Worm (Caenorhabditis elegans) whole organism, mixed stage, embryonic: ENCODE measurements around the gene C34F11.8.

Experiments used
- M03D4.4 ChIP-seq: sonication (generic microtip); optimal IDR thresholded peaks from 2 replicates; lab custom pipeline; 2017; ENCODE audit warnings: mild to moderate bottlenecking, missing genetic modification characterization, missing compliant biosample characterization
- bed-3 ChIP-seq: fragments of 200-800 bp; sonication (Bioruptor generic); optimal IDR thresholded peaks from 3 replicates; lab custom pipeline; 2018; ENCODE audit warnings: mild to moderate bottlenecking, missing genetic modification characterization, moderate library complexity, missing compliant biosample characterization
- ceh-39 ChIP-seq: fragments of 150-350 bp; optimal IDR thresholded peaks from 2 replicates; lab custom pipeline; 2014; ENCODE audit warnings: missing biosample characterization, missing genetic modification characterization
- ceh-43 ChIP-seq: fragments of 200-800 bp; sonication (Bioruptor generic); optimal IDR thresholded peaks from 2 replicates; lab custom pipeline; 2018; ENCODE audit warnings: mild to moderate bottlenecking, missing genetic modification characterization, moderate library complexity, missing compliant biosample characterization
- ceh-83 ChIP-seq: fragments of 200-800 bp; sonication (Bioruptor generic); optimal IDR thresholded peaks from 2 replicates; lab custom pipeline; 2018; ENCODE audit warnings: mild to moderate bottlenecking, missing genetic modification characterization, missing compliant biosample characterization
- cnd-1 ChIP-seq: fragments of 200-800 bp; sonication (Bioruptor generic); optimal IDR thresholded peaks from 2 replicates; lab custom pipeline; 2018; ENCODE audit warnings: mild to moderate bottlenecking, missing genetic modification characterization, missing compliant biosample characterization
- drap-1 ChIP-seq: fragments of 200-800 bp; sonication (Bioruptor generic); optimal IDR thresholded peaks from 3 replicates; lab custom pipeline; 2018; ENCODE audit warnings: mild to moderate bottlenecking, missing genetic modification characterization, missing compliant biosample characterization
- elt-3 ChIP-seq: fragments of 150-350 bp; optimal IDR thresholded peaks from 2 replicates; lab custom pipeline; 2014; ENCODE audit warnings: missing biosample characterization, missing genetic modification characterization
- flh-1 ChIP-seq: fragments of 200-800 bp; sonication (Bioruptor generic); optimal IDR thresholded peaks from 2 replicates; lab custom pipeline; 2018; ENCODE audit warnings: mild to moderate bottlenecking, missing genetic modification characterization, moderate library complexity, missing compliant biosample characterization
- hlh-1 ChIP-seq: fragments of 150-350 bp; optimal IDR thresholded peaks from 2 replicates; lab custom pipeline; 2014; ENCODE audit warnings: missing biosample characterization, missing genetic modification reagents, missing genetic modification characterization
- lin-13 ChIP-seq: fragments of 150-350 bp; optimal IDR thresholded peaks from 2 replicates; lab custom pipeline; 2014; ENCODE audit warnings: missing biosample characterization, missing genetic modification characterization
- lin-32 ChIP-seq: fragments of 200-800 bp; sonication (Bioruptor generic); optimal IDR thresholded peaks from 2 replicates; lab custom pipeline; 2018; ENCODE audit warnings: mild to moderate bottlenecking, missing genetic modification characterization, missing compliant biosample characterization
- lsy-2 ChIP-seq: fragments of 150-350 bp; optimal IDR thresholded peaks from 2 replicates; lab custom pipeline; 2014; ENCODE audit warnings: missing biosample characterization, missing genetic modification characterization
- mab-5 ChIP-seq: fragments of 150-350 bp; optimal IDR thresholded peaks from 2 replicates; lab custom pipeline; 2014; ENCODE audit warnings: missing biosample characterization, missing genetic modification characterization
- mep-1 ChIP-seq: fragments of 150-350 bp; optimal IDR thresholded peaks from 2 replicates; lab custom pipeline; 2017; ENCODE audit warnings: missing biosample characterization, missing genetic modification reagents, missing genetic modification characterization, inconsistent platforms
- mls-2 ChIP-seq: sonication (generic microtip); optimal IDR thresholded peaks from 2 replicates; lab custom pipeline; 2016; ENCODE audit warnings: mild to moderate bottlenecking, missing genetic modification characterization, moderate library complexity, missing compliant biosample characterization
- nhr-12 ChIP-seq: fragments of 150-350 bp; optimal IDR thresholded peaks from 2 replicates; lab custom pipeline; 2014; ENCODE audit warnings: missing biosample characterization, missing genetic modification characterization
- nhr-2 ChIP-seq: fragments of 150-350 bp; optimal IDR thresholded peaks from 2 replicates; lab custom pipeline; 2014; ENCODE audit warnings: missing biosample characterization, missing genetic modification characterization
- nhr-237 ChIP-seq: fragments of 150-350 bp; optimal IDR thresholded peaks from 2 replicates; lab custom pipeline; 2014; ENCODE audit warnings: missing biosample characterization, missing genetic modification characterization
- nhr-28 ChIP-seq: fragments of 150-350 bp; optimal IDR thresholded peaks from 2 replicates; lab custom pipeline; 2014; ENCODE audit warnings: missing biosample characterization, missing genetic modification characterization
- nhr-76 ChIP-seq: sonication (generic microtip); optimal IDR thresholded peaks from 2 replicates; lab custom pipeline; 2017; ENCODE audit warnings: missing biosample characterization, missing genetic modification characterization
- pha-4 ChIP-seq: fragments of 150-350 bp; optimal IDR thresholded peaks from 2 replicates; lab custom pipeline; 2018; ENCODE audit warnings: missing biosample characterization, missing genetic modification reagents, missing genetic modification characterization
- sem-2 ChIP-seq: fragments of 200-800 bp; sonication (Bioruptor generic); optimal IDR thresholded peaks from 2 replicates; lab custom pipeline; 2018; ENCODE audit warnings: mild to moderate bottlenecking, missing genetic modification characterization, missing compliant biosample characterization
- snpc-4 ChIP-seq: fragments of 150-350 bp; optimal IDR thresholded peaks from 2 replicates; lab custom pipeline; 2014; ENCODE audit warnings: missing biosample characterization, missing genetic modification characterization
- sptf-1 ChIP-seq: sonication (generic microtip); optimal IDR thresholded peaks from 2 replicates; lab custom pipeline; 2017; ENCODE audit warnings: mild to moderate bottlenecking, missing genetic modification characterization, moderate library complexity, missing compliant biosample characterization
- tbx-8 ChIP-seq: fragments of 200-800 bp; sonication (Bioruptor generic); optimal IDR thresholded peaks from 2 replicates; lab custom pipeline; 2018; ENCODE audit warnings: mild to moderate bottlenecking, missing genetic modification characterization, moderate library complexity, missing compliant biosample characterization
- unc-120 ChIP-seq: sonication (generic microtip); optimal IDR thresholded peaks from 2 replicates; lab custom pipeline; 2017; ENCODE audit warnings: missing genetic modification characterization, missing compliant biosample characterization; ENCODE audit not compliant: poor library complexity, severe bottlenecking
- unc-62 ChIP-seq: fragments of 150-350 bp; optimal IDR thresholded peaks from 2 replicates; lab custom pipeline; 2014; ENCODE audit warnings: missing biosample characterization, missing genetic modification reagents, missing genetic modification characterization
- zip-8 ChIP-seq: fragments of 150-350 bp; optimal IDR thresholded peaks from 2 replicates; lab custom pipeline; 2014; ENCODE audit warnings: missing biosample characterization, missing genetic modification characterization
- ztf-11 ChIP-seq: fragments of 150-350 bp; optimal IDR thresholded peaks from 2 replicates; lab custom pipeline; 2014; ENCODE audit warnings: missing biosample characterization, missing genetic modification characterization

C34F11.8 gene

ce11 chrII:5210830-5211229, at the start of gene C34F11.8:
C34F11.8 (minus strand) TSS chrII:5210964.
- TF ChIP-seq snpc-4 (no peak), drap-1 (GFP tag; lab: Kevin White, UChicago) (no peak), hlh-1 (no peak), nhr-28 (no peak), pha-4 (tag; lab: Kevin White, UChicago) (no peak), mab-5 (no peak), M03D4.4 (no peak), unc-62 (GFP tag; lab: Kevin White, UChicago) (no peak), nhr-237 (no peak), nhr-76 (tag; lab: Kevin White, UChicago) (no peak), ceh-83 (no peak), tbx-8 (GFP tag; lab: Kevin White, UChicago) (no peak), lsy-2 (tag; lab: Kevin White, UChicago) (no peak), ceh-39 (tag; lab: Kevin White, UChicago) (no peak), sem-2 (GFP tag; lab: Kevin White, UChicago) (no peak), flh-1 (GFP tag; lab: Kevin White, UChicago) (no peak)

- TF ChIP-seq flh-1 (GFP tag; lab: Kevin White, UChicago): no peak
- no peak for TF ChIP-seq bed-3 (GFP tag; lab: Kevin White, UChicago)
- no peak for TF ChIP-seq M03D4.4
- no peak for TF ChIP-seq snpc-4
- TF ChIP-seq tbx-8 (GFP tag; lab: Kevin White, UChicago): no peak
- no peak for TF ChIP-seq pha-4 (tag; lab: Kevin White, UChicago)
- no peak for TF ChIP-seq zip-8
- no peak for TF ChIP-seq ceh-43
- no peak for TF ChIP-seq nhr-2 (tag; lab: Kevin White, UChicago)
- TF ChIP-seq nhr-12 (tag; lab: Kevin White, UChicago): no peak
- TF ChIP-seq elt-3 (tag; lab: Kevin White, UChicago): no peak
- no peak for TF ChIP-seq drap-1 (GFP tag; lab: Kevin White, UChicago)
- no peak for TF ChIP-seq nhr-237
- no peak for TF ChIP-seq lin-13 (tag; lab: Kevin White, UChicago)
- no peak for TF ChIP-seq lsy-2 (tag; lab: Kevin White, UChicago)
- TF ChIP-seq mls-2: no peak
- TF ChIP-seq mep-1 (tag; lab: Kevin White, UChicago): no peak
- TF ChIP-seq mab-5: no peak
- no peak for TF ChIP-seq ceh-39 (tag; lab: Kevin White, UChicago)
- no peak for TF ChIP-seq hlh-1
- TF ChIP-seq, all 35 proteins: peak for 0
Measured at ce11 chrII:5255435-5255834, 44.7 kb upstream of the C34F11.8 start, which contains the start of gene frpr-4. frpr-4 (minus strand) TSS chrII:5255535.

ce11 chrII:5246791-5247361, 36.1 kb upstream of the C34F11.8 start, which contains the start of gene ptr-6:
ptr-6 (minus strand) TSS chrII:5246837.
- TF ChIP-seq sptf-1 (tag; lab: Kevin White, UChicago): no peak
- TF ChIP-seq mab-5: no peak
- no peak for TF ChIP-seq nhr-12 (tag; lab: Kevin White, UChicago)
- no peak for TF ChIP-seq ceh-83
- no peak for TF ChIP-seq snpc-4
- no peak for TF ChIP-seq tbx-8 (GFP tag; lab: Kevin White, UChicago)
- no peak for TF ChIP-seq nhr-76 (tag; lab: Kevin White, UChicago)

ce11 chrII:5241560-5241959, 30.8 kb upstream of the C34F11.8 start, which contains the start of gene T16D1.1:
T16D1.1 (minus strand) TSS chrII:5241660.
- no peak for TF ChIP-seq ceh-39 (tag; lab: Kevin White, UChicago)
- TF ChIP-seq lsy-2 (tag; lab: Kevin White, UChicago): no peak
- TF ChIP-seq flh-1 (GFP tag; lab: Kevin White, UChicago): no peak
- no peak for TF ChIP-seq ceh-43
- no peak for TF ChIP-seq mep-1 (tag; lab: Kevin White, UChicago)
- no peak for TF ChIP-seq unc-62 (GFP tag; lab: Kevin White, UChicago)
- TF ChIP-seq sem-2 (GFP tag; lab: Kevin White, UChicago): no peak
- no peak for TF ChIP-seq mab-5
- no peak for TF ChIP-seq nhr-12 (tag; lab: Kevin White, UChicago)
- no peak for TF ChIP-seq nhr-76 (tag; lab: Kevin White, UChicago)
- TF ChIP-seq cnd-1 (tag; lab: Kevin White, UChicago): no peak

- TF ChIP-seq drap-1 (GFP tag; lab: Kevin White, UChicago) (no peak), M03D4.4 (no peak), lin-32 (no peak), unc-62 (GFP tag; lab: Kevin White, UChicago) (no peak), nhr-76 (tag; lab: Kevin White, UChicago) (no peak), hlh-1 (no peak), ztf-11 (no peak), nhr-2 (tag; lab: Kevin White, UChicago) (no peak), nhr-237 (no peak), bed-3 (GFP tag; lab: Kevin White, UChicago) (no peak), pha-4 (tag; lab: Kevin White, UChicago) (no peak), mab-5 (no peak), tbx-8 (GFP tag; lab: Kevin White, UChicago) (no peak), snpc-4 (no peak), ceh-39 (tag; lab: Kevin White, UChicago) (no peak), mep-1 (tag; lab: Kevin White, UChicago) (no peak), nhr-28 (no peak), unc-120 (tag; lab: Kevin White, UChicago) (no peak)
Measured at ce11 chrII:5238366-5238765, 27.6 kb upstream of the C34F11.8 start, which contains the start of gene pho-4. pho-4 (minus strand) TSS chrII:5238466.
